Fruit fly (Drosophila melanogaster) whole organism, adult: ENCODE measurements around the gene yellow-e.

Source experiments
- CG11617 ChIP-seq: fragments of 200-800 bp; sonication (Bioruptor generic); optimal IDR thresholded peaks from 2 replicates; lab custom pipeline; 2017; ENCODE audit warnings: mild to moderate bottlenecking, missing biosample characterization, missing genetic modification reagents, missing genetic modification characterization
- CG12768 ChIP-seq: fragments of 200-800 bp; sonication (Bioruptor generic); optimal IDR thresholded peaks from 2 replicates; lab custom pipeline; 2017; ENCODE audit warnings: missing biosample characterization, missing genetic modification characterization, mild to moderate bottlenecking, moderate library complexity, missing genetic modification reagents
- CG14711 ChIP-seq: fragments of 200-800 bp; sonication (Bioruptor generic); optimal IDR thresholded peaks from 2 replicates; lab custom pipeline; 2018; ENCODE audit warnings: missing biosample characterization, mild to moderate bottlenecking, missing genetic modification characterization, moderate library complexity
- CG1620 ChIP-seq: fragments of 200-800 bp; sonication (Bioruptor generic); optimal IDR thresholded peaks from 2 replicates; lab custom pipeline; 2016; ENCODE audit warnings: missing biosample characterization, missing genetic modification characterization
- CG33017 ChIP-seq: fragments of 200-800 bp; sonication (Bioruptor generic); optimal IDR thresholded peaks from 2 replicates; lab custom pipeline; 2018; ENCODE audit warnings: missing biosample characterization, mild to moderate bottlenecking, missing genetic modification characterization, moderate library complexity
- CG5204 ChIP-seq: fragments of 200-800 bp; sonication (Bioruptor generic); optimal IDR thresholded peaks from 2 replicates; lab custom pipeline; 2016; ENCODE audit warnings: missing biosample characterization, missing genetic modification characterization
- CG7045 ChIP-seq: fragments of 200-800 bp; sonication (Bioruptor generic); optimal IDR thresholded peaks from 2 replicates; lab custom pipeline; 2017; ENCODE audit warnings: missing biosample characterization, mild to moderate bottlenecking, missing genetic modification characterization
- CG7101 ChIP-seq: fragments of 200-800 bp; sonication (Bioruptor generic); optimal IDR thresholded peaks from 2 replicates; lab custom pipeline; 2018; ENCODE audit warnings: missing biosample characterization, mild to moderate bottlenecking, missing genetic modification characterization, moderate library complexity
- Clk ChIP-seq: fragments of 200-800 bp; sonication (Bioruptor generic); optimal IDR thresholded peaks from 2 replicates; lab custom pipeline; 2017; ENCODE audit warnings: missing biosample characterization, missing genetic modification characterization
- Crg-1 ChIP-seq: fragments of 200-800 bp; sonication (Bioruptor generic); optimal IDR thresholded peaks from 2 replicates; lab custom pipeline; 2016; ENCODE audit warnings: missing biosample characterization, missing genetic modification characterization
- Hr96 ChIP-seq: fragments of 200-800 bp; sonication (Bioruptor generic); optimal IDR thresholded peaks from 2 replicates; lab custom pipeline; 2016; ENCODE audit warnings: missing biosample characterization, missing genetic modification characterization
- Mnt ChIP-seq: fragments of 200-800 bp; sonication (Bioruptor generic); optimal IDR thresholded peaks from 2 replicates; lab custom pipeline; 2016; ENCODE audit warnings: missing biosample characterization, mild to moderate bottlenecking, missing genetic modification characterization
- bab1 ChIP-seq: fragments of 200-800 bp; sonication (Bioruptor generic); optimal IDR thresholded peaks from 3 replicates; lab custom pipeline; 2019; ENCODE audit warnings: missing biosample characterization, mild to moderate bottlenecking, missing genetic modification characterization, moderate library complexity
- cic ChIP-seq: fragments of 200-800 bp; sonication (Bioruptor generic); optimal IDR thresholded peaks from 2 replicates; lab custom pipeline; 2017; ENCODE audit warnings: missing biosample characterization, mild to moderate bottlenecking, missing genetic modification characterization, moderate library complexity
- cnc ChIP-seq, 2 experiments: fragments of >200 bp; optimal IDR thresholded peaks; 2 replicates each; lab custom pipeline; 2017
- kay ChIP-seq: fragments of 200-800 bp; sonication (Bioruptor generic); peaks from one replicate; lab custom pipeline; 2016; ENCODE audit warnings: missing biosample characterization, missing genetic modification characterization, borderline replicate concordance
- ovo ChIP-seq: fragments of 200-800 bp; sonication (Bioruptor generic); optimal IDR thresholded peaks from 2 replicates; lab custom pipeline; 2016; ENCODE audit warnings: missing biosample characterization, missing genetic modification characterization
- pad ChIP-seq: fragments of 200-800 bp; sonication (Bioruptor generic); optimal IDR thresholded peaks from 3 replicates; lab custom pipeline; 2017; ENCODE audit warnings: missing biosample characterization, missing genetic modification characterization, mild to moderate bottlenecking, moderate library complexity, missing genetic modification reagents
- tj ChIP-seq: fragments of 200-800 bp; sonication (Bioruptor generic); optimal IDR thresholded peaks from 3 replicates; lab custom pipeline; 2017; ENCODE audit warnings: missing biosample characterization, mild to moderate bottlenecking, missing genetic modification characterization, moderate library complexity
- toe ChIP-seq: fragments of 200-800 bp; sonication (Bioruptor generic); optimal IDR thresholded peaks from 2 replicates; lab custom pipeline; 2016; ENCODE audit warnings: missing biosample characterization, missing genetic modification characterization

The yellow-e gene

DNA sequence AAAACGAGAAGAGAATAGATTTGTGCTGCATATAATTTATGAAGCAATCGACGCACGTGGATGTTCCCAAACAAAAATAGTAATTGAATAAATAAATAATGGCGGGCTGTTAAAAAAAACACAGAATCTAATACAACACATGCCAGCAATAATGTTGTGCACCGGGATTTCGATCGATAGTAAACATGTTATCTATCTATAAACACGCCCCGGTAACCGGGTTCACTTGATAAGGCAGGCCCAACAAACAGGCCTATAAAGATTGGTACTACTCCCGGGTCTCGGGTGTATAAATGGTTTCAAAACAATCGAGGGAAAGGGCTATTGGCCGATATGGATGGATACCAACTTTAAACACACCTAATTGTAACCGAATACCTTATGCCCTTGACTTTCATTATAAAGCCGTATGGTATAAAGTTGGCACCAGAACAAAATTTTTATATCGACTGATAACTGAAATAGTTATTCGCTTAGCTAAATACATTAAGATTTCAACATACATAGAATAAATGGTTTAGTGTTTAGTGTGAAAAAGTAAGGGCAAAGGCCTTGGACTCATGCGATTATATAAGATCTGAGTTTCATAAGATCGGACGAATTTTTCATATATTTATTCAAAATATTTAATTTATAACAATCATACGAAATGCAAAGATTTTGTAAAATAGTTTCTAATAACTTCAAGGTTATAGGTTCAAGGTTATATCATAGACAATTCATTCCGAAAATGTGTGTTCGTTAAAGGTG lies 49.2 kb downstream of the yellow-e start:
- TF ChIP-seq CG14711 (tag; lab: Kevin White, UChicago), result no peak
- TF ChIP-seq kay, result peak; percentile 56
- no peak for TF ChIP-seq Crg-1 (GFP tag; lab: Kevin White, UChicago)
- TF ChIP-seq CG7045 (GFP tag; lab: Kevin White, UChicago), result no peak
- no peak for TF ChIP-seq bab1 (GFP tag; lab: Kevin White, UChicago)

DNA sequence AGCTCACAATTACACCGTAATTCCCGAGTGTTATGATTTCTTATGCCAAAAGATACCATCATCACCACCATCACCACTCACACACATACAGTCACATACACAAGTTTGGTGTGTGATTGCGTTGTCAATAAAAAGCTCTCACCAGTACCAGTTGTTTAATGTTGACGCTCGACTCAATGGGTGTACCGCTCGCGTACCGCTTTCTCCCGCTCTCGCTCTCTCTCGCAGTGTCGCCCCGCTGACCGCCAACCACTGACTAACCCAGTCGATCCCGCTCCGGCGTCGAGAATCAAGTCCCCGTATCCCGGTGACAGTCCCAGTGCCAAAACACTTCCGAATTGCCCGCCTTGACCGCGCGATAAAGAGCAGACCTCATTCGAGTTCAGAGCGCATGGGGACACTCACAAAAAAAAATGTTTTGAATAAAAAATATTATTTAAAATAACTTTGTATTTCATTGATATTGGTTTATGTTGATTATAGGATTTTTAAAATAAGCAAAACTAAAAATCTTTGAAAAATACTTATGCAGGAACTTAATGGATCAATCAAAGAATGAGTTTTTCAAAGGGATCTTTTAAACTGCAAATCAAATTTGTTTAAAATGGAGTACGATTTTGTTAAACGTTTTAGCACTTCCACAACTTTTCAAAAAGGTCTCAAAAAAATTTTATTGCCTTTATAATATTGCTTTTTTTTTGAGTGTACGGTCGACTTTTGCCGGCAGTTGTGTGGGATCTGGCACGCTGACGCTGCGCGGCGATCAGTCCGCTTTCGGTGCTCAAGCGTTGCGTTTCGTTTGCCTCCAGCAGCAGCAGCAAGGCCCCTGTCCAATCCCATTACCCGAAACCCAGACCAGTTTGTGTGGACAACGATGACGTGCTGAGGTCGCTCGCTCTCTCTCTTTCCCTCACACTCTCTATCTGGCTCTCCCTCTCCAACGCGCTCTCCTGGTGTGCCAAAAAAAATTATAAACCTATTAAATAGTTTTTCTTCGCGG lies 50.6 kb downstream of the yellow-e start, which contains the start of gene Dic1:
Dic1 (plus strand) TSS at position 764 of the 1,000 bp plus-strand sequence.
- TF ChIP-seq CG7045 (GFP tag; lab: Kevin White, UChicago) (peak; percentile 98), Crg-1 (GFP tag; lab: Kevin White, UChicago) (peak; percentile 92), kay (peak; percentile 98), CG5204 (GFP tag; lab: Kevin White, UChicago) (peak; percentile 95), ovo (GFP tag; lab: Kevin White, UChicago) (peak; percentile 82), CG7101 (peak; percentile 96), Mnt (peak; percentile 78), cic (GFP tag; lab: Kevin White, UChicago) (peak; percentile 62), pad (GFP tag; lab: Kevin White, UChicago) (peak; percentile 90), Clk (GFP tag; lab: Kevin White, UChicago) (peak; percentile 93), CG14711 (tag; lab: Kevin White, UChicago) (peak; percentile 94), bab1 (GFP tag; lab: Kevin White, UChicago) (peak; percentile 94), CG11617 (GFP tag; lab: Kevin White, UChicago) (peak; percentile 99), tj (peak; percentile 83), cnc (optimal IDR thresholded peaks at IDR 0.05; lab: Kevin White, UChicago) (no peak), CG12768 (peak; percentile 97), toe (GFP tag; lab: Kevin White, UChicago) (peak; percentile 93), CG33017 (tag; lab: Kevin White, UChicago) (peak; percentile 95), CG1620 (GFP tag; lab: Kevin White, UChicago) (peak; percentile 89), Hr96 (GFP tag; lab: Kevin White, UChicago) (peak; percentile 86)

DNA sequence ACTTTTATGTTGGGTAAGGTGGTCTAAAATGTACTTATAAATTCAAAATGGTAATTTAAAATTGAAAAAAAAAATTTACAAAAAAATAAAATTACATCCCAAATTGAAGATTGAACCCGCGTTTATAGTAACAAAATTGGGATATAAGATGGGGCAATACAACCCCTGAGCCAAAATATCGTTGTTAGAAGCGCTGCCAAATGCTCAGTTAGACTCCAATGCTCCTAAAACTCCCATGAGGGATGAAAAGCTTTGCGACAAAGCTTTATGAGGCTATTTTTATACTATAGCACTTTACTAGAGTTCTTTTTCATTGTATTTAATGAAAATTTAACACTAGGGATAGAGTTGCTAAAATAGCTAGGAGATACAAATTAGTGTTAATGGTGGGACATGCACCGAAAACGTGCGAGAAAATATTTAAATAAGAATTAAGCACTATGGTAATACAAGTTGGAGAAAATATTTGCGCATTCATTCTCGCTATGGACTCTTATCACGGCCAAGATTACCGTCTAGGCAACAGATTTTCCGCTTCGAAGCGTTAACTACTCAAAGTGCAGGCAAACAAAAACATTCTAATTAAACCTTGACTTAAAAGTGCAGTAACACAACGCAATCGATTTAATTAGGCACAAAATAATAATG lies 51.6 kb downstream of the yellow-e start:
- no peak for TF ChIP-seq Mnt
- no peak for TF ChIP-seq CG12768
- TF ChIP-seq CG1620 (GFP tag; lab: Kevin White, UChicago), result no peak
- TF ChIP-seq kay, result peak; percentile 89
- TF ChIP-seq Hr96 (GFP tag; lab: Kevin White, UChicago), result no peak
- no peak for TF ChIP-seq CG7101
- no peak for TF ChIP-seq ovo (GFP tag; lab: Kevin White, UChicago)
- peak in 1 of 2 experiments; percentile 52 for TF ChIP-seq cnc (optimal IDR thresholded peaks at IDR 0.05; lab: Kevin White, UChicago)
- no peak for TF ChIP-seq bab1 (GFP tag; lab: Kevin White, UChicago)
- TF ChIP-seq CG33017 (tag; lab: Kevin White, UChicago), result no peak
- no peak for TF ChIP-seq Clk (GFP tag; lab: Kevin White, UChicago)
- TF ChIP-seq CG7045 (GFP tag; lab: Kevin White, UChicago), result no peak
- peak; percentile 80 for TF ChIP-seq pad (GFP tag; lab: Kevin White, UChicago)

DNA sequence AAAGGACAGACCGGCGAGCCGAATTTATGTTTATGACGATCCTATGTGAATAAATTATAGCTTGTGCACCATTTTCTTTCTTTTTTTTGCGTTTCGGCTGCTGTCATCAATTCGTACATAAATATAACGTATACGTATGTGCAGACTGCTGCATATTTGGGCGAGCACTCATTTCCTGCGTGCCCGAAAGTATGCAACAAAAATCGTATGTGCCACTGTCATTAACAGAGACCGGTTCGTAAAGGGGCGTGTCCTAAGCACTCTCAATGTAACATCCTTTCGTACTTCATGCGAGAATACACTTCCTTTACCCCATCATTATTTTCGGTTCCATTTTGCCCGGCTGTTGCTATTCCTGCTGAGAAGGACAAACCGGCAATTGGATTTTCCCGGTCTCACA lies 55.0 kb downstream of the yellow-e start:
- TF ChIP-seq ovo (GFP tag; lab: Kevin White, UChicago), result no peak
- TF ChIP-seq CG14711 (tag; lab: Kevin White, UChicago), result no peak
- TF ChIP-seq CG7045 (GFP tag; lab: Kevin White, UChicago), result no peak
- no peak for TF ChIP-seq Crg-1 (GFP tag; lab: Kevin White, UChicago)
- TF ChIP-seq CG12768, result no peak
- no peak for TF ChIP-seq pad (GFP tag; lab: Kevin White, UChicago)
- no peak for TF ChIP-seq CG1620 (GFP tag; lab: Kevin White, UChicago)
- TF ChIP-seq Hr96 (GFP tag; lab: Kevin White, UChicago), result no peak
- no peak for TF ChIP-seq cnc (optimal IDR thresholded peaks at IDR 0.05; lab: Kevin White, UChicago)
- TF ChIP-seq bab1 (GFP tag; lab: Kevin White, UChicago), result no peak
- no peak for TF ChIP-seq toe (GFP tag; lab: Kevin White, UChicago)
- no peak for TF ChIP-seq Clk (GFP tag; lab: Kevin White, UChicago)
- TF ChIP-seq tj, result no peak
